Fruit fly (Drosophila melanogaster) Kc167 (cell line): ENCODE data around the gene rols.

Source experiments
- Myc ChIP-seq: fragments of >200 bp; optimal IDR thresholded peaks from 2 replicates; lab custom pipeline; 2017; ENCODE audit warnings: missing external identifiers
- Sin3A ChIP-seq: fragments of >200 bp; optimal IDR thresholded peaks from 2 replicates; lab custom pipeline; 2018; ENCODE audit warnings: missing external identifiers
- h ChIP-seq: fragments of >200 bp; optimal IDR thresholded peaks from 3 replicates; lab custom pipeline; 2018; ENCODE audit warnings: missing external identifiers
- insv ChIP-seq: fragments of >200 bp; optimal IDR thresholded peaks from 3 replicates; lab custom pipeline; 2018; ENCODE audit warnings: missing external identifiers
- psq ChIP-seq: fragments of >200 bp; optimal IDR thresholded peaks from 2 replicates; lab custom pipeline; 2017; ENCODE audit warnings: missing external identifiers
- ttk ChIP-seq: sonication (Bioruptor generic); optimal IDR thresholded peaks from 2 replicates; lab custom pipeline; 2017; ENCODE audit warnings: missing external identifiers

rols gene

DNA sequence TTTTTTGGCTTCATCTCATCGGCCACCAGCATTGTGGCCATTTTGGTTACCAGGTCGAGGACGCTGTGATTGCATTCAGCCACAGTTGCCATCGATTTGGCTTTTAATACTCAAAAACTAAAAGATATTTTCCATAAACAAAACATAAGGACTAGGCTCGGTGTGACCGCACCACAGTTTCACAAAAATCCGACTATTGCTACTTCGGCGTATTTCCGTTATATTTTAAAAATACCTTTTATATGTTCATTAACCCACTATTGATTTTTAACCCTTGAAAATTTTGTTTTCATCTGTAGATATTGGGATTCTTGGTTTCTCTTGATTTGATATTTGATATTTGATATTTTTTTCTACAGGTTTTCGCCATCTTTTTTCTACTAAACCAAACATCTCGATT is 66.7 kb downstream of the rols start, which contains the start of gene Grip163:
Gene Grip163 (minus strand): TSS at position 180 of the 400 bp plus-strand sequence.
- TF ChIP-seq ttk: no peak
- no peak for TF ChIP-seq h (lab: Kevin White, UChicago)
- no peak for TF ChIP-seq Myc (lab: Kevin White, UChicago)
- TF ChIP-seq psq (lab: Kevin White, UChicago): no peak
- TF ChIP-seq Sin3A: no peak
- TF ChIP-seq insv (lab: Kevin White, UChicago): no peak

DNA sequence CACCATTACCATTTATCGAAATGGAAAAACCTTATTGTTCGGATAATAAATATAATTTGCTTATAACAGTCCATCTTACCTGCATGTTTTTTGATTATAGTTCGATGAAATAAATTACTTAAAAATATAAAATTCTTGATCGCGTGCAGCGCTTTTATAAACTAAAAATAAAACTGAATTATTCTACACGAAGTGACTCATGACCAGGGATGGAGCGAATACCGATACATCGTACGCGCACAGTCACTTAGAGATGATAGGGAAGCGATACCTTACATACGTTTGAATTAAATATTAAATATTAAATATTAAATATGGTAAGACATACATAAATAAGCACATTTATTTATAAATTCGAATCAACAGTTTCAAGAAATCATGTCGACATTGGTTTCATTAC is 71.7 kb downstream of the rols start, which contains the start of gene viaf:
Gene viaf (minus strand): TSS at position 220 of the 400 bp plus-strand sequence.
- no peak for TF ChIP-seq insv (lab: Kevin White, UChicago)
- TF ChIP-seq ttk: no peak
- TF ChIP-seq psq (lab: Kevin White, UChicago): no peak
- no peak for TF ChIP-seq Sin3A
- TF ChIP-seq Myc (lab: Kevin White, UChicago): no peak
- TF ChIP-seq h (lab: Kevin White, UChicago): no peak

DNA sequence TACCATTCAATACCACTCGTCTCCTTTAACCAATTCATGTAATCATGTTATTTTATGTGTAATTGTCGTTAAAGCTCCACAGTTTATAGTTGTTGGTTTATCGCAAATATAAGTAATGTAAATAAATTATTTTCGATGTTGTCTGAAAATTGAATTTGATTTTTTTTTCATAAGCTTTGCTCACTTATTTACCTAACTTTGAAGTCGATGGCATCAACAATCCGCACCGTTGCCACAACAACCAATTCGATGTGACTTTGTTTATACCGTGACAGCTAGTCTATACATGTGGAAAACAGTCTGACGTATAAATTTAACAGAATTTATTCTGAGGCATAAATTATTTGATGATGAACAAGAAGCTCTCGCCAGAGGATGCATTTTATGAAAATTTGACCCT is 74.2 kb downstream of the rols start, which contains the start of gene CG6931:
Gene CG6931 (plus strand): TSS at position 301 of the 400 bp plus-strand sequence.
- TF ChIP-seq ttk (no peak), insv (lab: Kevin White, UChicago) (no peak), Sin3A (no peak), h (lab: Kevin White, UChicago) (no peak), Myc (lab: Kevin White, UChicago) (no peak), psq (lab: Kevin White, UChicago) (no peak)

DNA sequence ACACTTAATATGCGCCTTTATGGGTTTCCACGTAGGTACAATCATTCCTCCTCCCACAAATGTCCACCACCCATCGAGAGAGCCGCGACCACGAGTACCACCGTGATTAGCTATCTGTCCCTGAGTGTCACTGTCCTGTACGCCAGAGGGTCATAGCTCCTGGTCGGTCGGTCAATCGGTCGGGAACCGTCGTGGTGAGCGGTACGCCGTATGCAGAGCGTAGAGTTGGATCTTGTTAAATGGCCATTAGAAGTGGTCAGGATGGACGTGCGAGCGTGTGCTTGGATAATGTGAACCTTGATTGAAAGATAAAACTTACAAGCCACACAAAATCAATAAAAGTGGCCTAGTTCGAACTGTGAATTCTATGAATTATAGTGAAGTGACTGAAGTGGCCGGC is 80.1 kb downstream of the rols start, which contains the start of gene CG6938:
Gene CG6938 (plus strand): TSS at position 301 of the 400 bp plus-strand sequence.
- TF ChIP-seq Sin3A (no peak), ttk (no peak), Myc (lab: Kevin White, UChicago) (no peak), h (lab: Kevin White, UChicago) (no peak)

DNA sequence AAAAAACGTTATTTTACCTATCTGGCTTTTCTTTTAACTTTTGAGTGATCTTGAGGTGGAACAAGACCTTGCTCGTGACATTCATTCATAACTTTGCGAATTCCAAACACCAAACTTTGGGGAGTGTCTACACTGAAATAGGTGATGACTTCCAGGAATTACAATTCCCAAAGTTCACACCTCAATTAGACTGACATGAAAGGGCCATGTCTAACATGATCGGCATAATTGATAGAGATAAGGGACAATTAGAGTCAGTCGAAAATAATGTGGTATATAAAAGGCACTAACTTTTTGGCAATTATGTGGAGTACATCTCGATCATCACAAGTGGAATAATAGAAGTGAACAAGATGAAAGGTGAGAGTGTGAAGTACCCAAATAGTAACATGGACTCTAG is 88.8 kb downstream of the rols start, which contains the start of gene CG43896:
Gene CG43896 (plus strand): TSS at position 301 of the 400 bp plus-strand sequence.
- TF ChIP-seq h (lab: Kevin White, UChicago) (no peak), Myc (lab: Kevin White, UChicago) (no peak), psq (lab: Kevin White, UChicago) (no peak), ttk (no peak), Sin3A (no peak), insv (lab: Kevin White, UChicago) (no peak)

DNA sequence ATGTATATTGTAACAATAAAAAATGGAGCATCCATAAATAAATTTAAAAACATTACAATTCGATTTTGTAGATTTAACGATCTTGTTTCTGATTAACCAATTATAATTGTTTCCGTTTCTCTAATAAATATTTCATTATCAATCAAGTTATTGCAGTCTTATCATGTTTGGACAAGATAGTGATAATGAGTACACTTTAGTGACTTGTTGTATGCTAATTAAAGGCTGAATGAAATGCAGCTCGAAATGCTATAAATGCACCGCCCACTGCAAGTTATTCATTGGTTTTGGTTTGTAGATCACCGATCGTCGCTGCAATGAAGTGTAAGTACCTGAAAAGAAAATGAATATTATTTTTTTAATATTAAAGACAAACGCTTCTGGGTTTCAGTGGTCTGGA is 90.1 kb downstream of the rols start, which contains the start of gene CG14125:
Gene CG14125 (plus strand): TSS at position 301 of the 400 bp plus-strand sequence.
- TF ChIP-seq Sin3A (no peak), insv (lab: Kevin White, UChicago) (no peak), ttk (no peak), psq (lab: Kevin White, UChicago) (no peak), Myc (lab: Kevin White, UChicago) (no peak)

DNA sequence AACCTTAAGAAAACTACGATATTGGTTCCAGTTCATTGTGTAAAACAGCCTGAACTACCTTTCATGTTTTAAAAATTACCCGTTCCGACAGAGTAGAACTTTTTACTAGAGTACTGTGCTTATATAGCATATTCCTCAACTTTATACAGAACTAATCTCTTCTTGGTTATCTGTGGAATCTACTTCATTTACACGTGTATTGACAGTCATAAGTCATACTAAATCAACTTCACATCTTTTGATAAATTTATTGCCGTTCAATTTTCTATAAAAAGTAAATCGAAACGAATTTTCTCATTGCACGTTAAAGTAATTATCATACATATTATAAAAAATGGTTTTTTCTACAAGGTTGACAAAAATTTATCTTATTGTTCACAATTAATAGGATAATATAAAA is 91.0 kb downstream of the rols start, which contains the start of gene CG42397:
Gene CG42397 (minus strand): TSS at position 101 of the 400 bp plus-strand sequence.
- no peak for TF ChIP-seq ttk
- TF ChIP-seq psq (lab: Kevin White, UChicago): no peak
- TF ChIP-seq Myc (lab: Kevin White, UChicago): no peak
- no peak for TF ChIP-seq insv (lab: Kevin White, UChicago)
- no peak for TF ChIP-seq Sin3A

DNA sequence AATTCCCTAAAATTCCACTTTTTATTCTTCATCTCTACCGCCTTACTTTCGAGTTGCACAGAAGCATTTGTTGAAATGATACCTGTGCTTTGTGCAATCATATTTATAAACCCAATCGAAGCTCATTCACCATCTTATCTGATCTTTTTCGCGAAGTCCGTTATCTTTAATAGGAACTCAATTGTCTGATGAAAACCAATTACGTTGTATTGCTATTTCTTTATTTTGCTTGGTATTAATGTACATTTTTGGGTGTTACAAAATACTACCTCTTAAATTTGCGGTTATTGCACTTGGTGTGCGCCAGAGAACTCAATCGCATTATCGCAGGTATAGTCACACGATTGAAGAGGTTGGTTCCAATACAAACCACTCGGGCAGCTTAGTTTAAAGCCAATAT is 91.8 kb downstream of the rols start, which contains the start of gene Muc68E:
Gene Muc68E (minus strand): TSS at position 101 of the 400 bp plus-strand sequence.
- TF ChIP-seq Sin3A (no peak), ttk (no peak), h (lab: Kevin White, UChicago) (no peak), psq (lab: Kevin White, UChicago) (no peak), Myc (lab: Kevin White, UChicago) (no peak), insv (lab: Kevin White, UChicago) (no peak)

DNA sequence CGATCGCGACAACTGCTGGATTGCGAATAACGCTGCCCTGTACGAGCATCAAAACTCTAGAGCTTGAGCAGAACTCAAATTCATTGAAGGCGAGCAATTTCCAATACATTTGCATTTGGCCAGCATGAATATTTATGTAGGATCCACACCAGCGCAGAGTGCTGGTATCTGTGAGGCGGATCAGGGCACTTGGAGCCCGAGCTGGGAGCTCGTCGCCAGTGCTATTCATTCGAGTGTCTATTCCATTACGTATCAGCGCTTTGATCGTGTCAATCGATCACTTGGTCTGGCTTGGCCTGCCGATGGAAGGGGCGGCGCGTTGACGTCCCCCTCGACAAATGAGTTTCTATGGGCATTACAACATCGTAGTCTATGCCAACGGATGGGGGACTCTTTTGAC is 98.6 kb downstream of the rols start, which contains the start of gene prc:
Gene prc (minus strand): TSS at position 28 of the 400 bp plus-strand sequence.
- TF ChIP-seq Myc (lab: Kevin White, UChicago): no peak
- no peak for TF ChIP-seq h (lab: Kevin White, UChicago)
- no peak for TF ChIP-seq insv (lab: Kevin White, UChicago)
- TF ChIP-seq Sin3A: no peak
- TF ChIP-seq psq (lab: Kevin White, UChicago): no peak
- TF ChIP-seq ttk: no peak
